Worm (Caenorhabditis elegans) whole organism, L4/young adult: ENCODE data around the gene F08G5.3.

Experiments used
- W03F9.2 ChIP-seq: fragments of 150-350 bp; optimal IDR thresholded peaks from 2 replicates; lab custom pipeline; 2014; ENCODE audit warnings: missing biosample characterization, missing genetic modification characterization
- dao-5 ChIP-seq: sonication (generic microtip); optimal IDR thresholded peaks from 2 replicates; lab custom pipeline; 2016; ENCODE audit warnings: missing genotype, missing genetic modification characterization, moderate library complexity, missing compliant biosample characterization
- him-1 ChIP-seq: sonication (generic microtip); optimal IDR thresholded peaks from 2 replicates; lab custom pipeline; 2016; ENCODE audit warnings: missing genotype, missing genetic modification reagents, missing genetic modification characterization, missing compliant biosample characterization

- TF ChIP-seq W03F9.2 (tag; lab: Kevin White, UChicago) (no peak), him-1 (tag; lab: Kevin White, UChicago) (no peak), dao-5 (tag; lab: Kevin White, UChicago) (no peak)
Measured at ce11 chrIV:12463370-12463769, 46.0 kb upstream of the F08G5.3 start, which contains the start of gene C25G4.8.
